Worm (Caenorhabditis elegans) whole organism, L4 larva: ENCODE results near the gene dhs-5.

Experiments
- F49E8.2 ChIP-seq: sonication (generic microtip); optimal IDR thresholded peaks from 2 replicates; lab custom pipeline; 2016; ENCODE audit warnings: missing compliant biosample characterization, mild to moderate bottlenecking, missing genetic modification characterization, borderline replicate concordance
- ctbp-1 ChIP-seq: fragments of 200-800 bp; sonication (Bioruptor generic); IDR thresholded peaks from 2 replicates; pipeline ENCODE4 v1.3.6; 2022; ENCODE audit warnings: missing genetic modification reagents, missing genetic modification characterization, missing compliant biosample characterization
- dmd-9 ChIP-seq: fragments of 200-800 bp; sonication (Bioruptor generic); IDR thresholded peaks from 2 replicates; pipeline ENCODE4 v1.3.6; 2022; ENCODE audit warnings: missing genetic modification reagents, missing genetic modification characterization, missing compliant biosample characterization
- fkh-10 ChIP-seq: fragments of 150-350 bp; optimal IDR thresholded peaks from 2 replicates; lab custom pipeline; 2014; ENCODE audit warnings: missing biosample characterization, missing genetic modification reagents, missing genetic modification characterization
- lin-13 ChIP-seq: fragments of 150-350 bp; optimal IDR thresholded peaks from 2 replicates; lab custom pipeline; 2014; ENCODE audit warnings: missing biosample characterization, missing genetic modification reagents, missing genetic modification characterization
- lsy-2 ChIP-seq, 2 experiments: fragments of 150-350 bp in 1 of 2; sonication (generic microtip) in 1 of 2; optimal IDR thresholded peaks; 2 replicates each; lab custom pipeline; 2014 to 2017; ENCODE audit warnings: missing biosample characterization in 2 of 2, missing genetic modification characterization in 2 of 2
- nhr-76 ChIP-seq: fragments of 150-350 bp; optimal IDR thresholded peaks from 2 replicates; lab custom pipeline; 2014; ENCODE audit warnings: missing biosample characterization, missing genetic modification characterization
- php-3 ChIP-seq: fragments of 200-800 bp; sonication (Bioruptor generic); IDR thresholded peaks from 2 replicates; pipeline ENCODE4 v1.3.6; 2022; ENCODE audit warnings: missing genetic modification reagents, missing genetic modification characterization, missing compliant biosample characterization
- rbr-2 ChIP-seq: sonication (generic microtip); optimal IDR thresholded peaks from 2 replicates; lab custom pipeline; 2016; ENCODE audit warnings: missing genotype, missing genetic modification characterization, missing compliant biosample characterization
- skn-1 ChIP-seq: fragments of 150-350 bp; optimal IDR thresholded peaks from 2 replicates; lab custom pipeline; 2014; ENCODE audit warnings: missing biosample characterization, missing genetic modification characterization
- tra-1 ChIP-seq: fragments of 200-800 bp; sonication (Bioruptor generic); IDR thresholded peaks from 2 replicates; pipeline ENCODE4 v1.3.6; 2022; ENCODE audit warnings: missing genetic modification reagents, missing genetic modification characterization, missing compliant biosample characterization

DNA sequence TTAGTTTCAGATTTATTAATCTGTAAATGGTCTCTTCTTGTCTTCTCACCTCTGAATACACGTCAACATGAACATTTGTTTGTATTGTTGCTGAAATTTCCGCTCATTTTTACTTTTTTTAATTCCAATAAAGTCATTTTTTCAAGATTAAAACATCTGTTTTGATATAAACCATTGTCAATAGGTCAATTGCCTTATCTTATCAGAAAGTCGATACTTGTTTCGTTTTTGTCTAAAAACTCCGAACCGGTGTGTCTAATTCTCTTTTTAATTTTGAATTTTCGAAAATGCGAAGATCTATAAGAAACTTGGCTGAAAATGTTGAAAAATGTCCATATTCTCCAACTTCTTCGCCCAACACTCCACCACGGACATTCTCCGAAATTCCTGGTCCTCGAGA, 50.1 kb downstream of the dhs-5 start, which contains the start of gene cyp-44A1:
- TF ChIP-seq skn-1 (tag; lab: Kevin White, UChicago) (no peak), ctbp-1 (GFP tag; lab: Robert Waterston, UW) (no peak), lin-13 (GFP tag; lab: Kevin White, UChicago) (no peak), nhr-76 (tag; lab: Kevin White, UChicago) (no peak), F49E8.2 (tag; lab: Kevin White, UChicago) (no peak), rbr-2 (tag; lab: Kevin White, UChicago) (no peak), tra-1 (GFP tag; lab: Robert Waterston, UW) (no peak), lsy-2 (tag; optimal IDR thresholded peaks at IDR 0.05; lab: Kevin White, UChicago) (no peak), php-3 (GFP tag; lab: Robert Waterston, UW) (no peak), fkh-10 (GFP tag; lab: Kevin White, UChicago) (no peak), dmd-9 (no peak)
